Fruit fly (Drosophila melanogaster): ENCODE measurements around the gene Rassf.

Gene Rassf

dm6 chr3R:23117683-23118470, at the start of gene Rassf, which contains the start of gene CenB1A:
Rassf (minus strand) TSS chr3R:23117931.
CenB1A (plus strand) TSS chr3R:23118400.
- no peak for TF ChIP-seq usp (GFP tag; optimal IDR thresholded peaks at IDR 0.05)
- TF ChIP-seq Dll (optimal IDR thresholded peaks at IDR 0.05): no peak
- no peak for TF ChIP-seq EcR (GFP tag; optimal IDR thresholded peaks at IDR 0.05)
- no peak for TF ChIP-seq CG8478 (optimal IDR thresholded peaks at IDR 0.05)
- no peak for TF ChIP-seq psq (optimal IDR thresholded peaks at IDR 0.05)
- no peak for TF ChIP-seq pan (optimal IDR thresholded peaks at IDR 0.05)

- TF ChIP-seq usp (GFP tag; optimal IDR thresholded peaks at IDR 0.05): no peak
- TF ChIP-seq pan (optimal IDR thresholded peaks at IDR 0.05): no peak
- TF ChIP-seq psq (optimal IDR thresholded peaks at IDR 0.05): no peak
- TF ChIP-seq CG8478 (optimal IDR thresholded peaks at IDR 0.05): no peak
- no peak for TF ChIP-seq Dll (optimal IDR thresholded peaks at IDR 0.05)
- no peak for TF ChIP-seq EcR (GFP tag; optimal IDR thresholded peaks at IDR 0.05)
Observed at dm6 chr3R:23164630-23165029, 46.9 kb upstream of the Rassf start.

dm6 chr3R:23164134-23164533, 46.4 kb upstream of the Rassf start:
- no peak for TF ChIP-seq EcR (GFP tag; optimal IDR thresholded peaks at IDR 0.05)

DNA sequence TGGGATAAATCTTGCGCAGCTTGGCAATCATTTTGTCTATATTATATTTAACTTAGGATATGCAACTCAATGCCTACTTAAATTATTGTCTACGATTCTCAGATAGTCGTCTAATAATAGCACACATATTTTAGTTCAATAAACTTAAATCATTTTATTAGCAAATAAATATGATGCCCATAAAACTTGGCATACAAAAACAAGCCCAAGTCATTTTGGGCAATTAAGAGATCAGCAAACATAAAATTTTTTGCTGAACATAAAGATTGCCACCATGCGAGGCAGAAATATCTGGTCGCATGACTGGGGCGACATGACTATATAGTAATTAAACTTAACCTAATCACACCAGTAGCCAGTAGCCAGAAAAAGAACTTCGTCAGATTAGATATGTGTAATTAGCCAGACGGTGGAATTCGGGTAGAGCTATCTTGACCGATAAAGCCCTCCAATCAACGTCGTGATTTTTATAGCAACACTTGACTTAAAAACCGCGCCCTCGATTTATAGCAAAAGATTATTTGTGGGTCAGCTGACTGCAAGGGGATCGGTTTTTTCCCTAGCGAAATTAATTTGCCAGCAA, 43.6 kb upstream of the Rassf start, which contains the start of gene CG13829:
Gene CG13829, minus strand, starts transcription at position 51 of the 583 bp plus-strand sequence.
- TF ChIP-seq psq (optimal IDR thresholded peaks at IDR 0.05) (no peak), usp (GFP tag; optimal IDR thresholded peaks at IDR 0.05) (no peak), Dll (optimal IDR thresholded peaks at IDR 0.05) (no peak), EcR (GFP tag; optimal IDR thresholded peaks at IDR 0.05) (no peak), pan (optimal IDR thresholded peaks at IDR 0.05) (no peak), CG8478 (optimal IDR thresholded peaks at IDR 0.05) (no peak)

- TF ChIP-seq Dll (optimal IDR thresholded peaks at IDR 0.05) (no peak), CG8478 (optimal IDR thresholded peaks at IDR 0.05) (no peak), usp (GFP tag; optimal IDR thresholded peaks at IDR 0.05) (no peak), EcR (GFP tag; optimal IDR thresholded peaks at IDR 0.05) (no peak), psq (optimal IDR thresholded peaks at IDR 0.05) (no peak), pan (optimal IDR thresholded peaks at IDR 0.05) (no peak)
Observed at dm6 chr3R:23159289-23159956, 41.7 kb upstream of the Rassf start, which contains the start of gene VhaAC39-2. VhaAC39-2 (minus strand) TSS chr3R:23159316.

dm6 chr3R:23157664-23158151, 40.0 kb upstream of the Rassf start, which contains the start of gene unk:
unk (minus strand) TSS chr3R:23157862.
- TF ChIP-seq usp (GFP tag; optimal IDR thresholded peaks at IDR 0.05) (no peak), Dll (optimal IDR thresholded peaks at IDR 0.05) (no peak), CG8478 (optimal IDR thresholded peaks at IDR 0.05) (no peak)

- TF ChIP-seq CG8478 (optimal IDR thresholded peaks at IDR 0.05) (peak; percentile 63), Dll (optimal IDR thresholded peaks at IDR 0.05) (no peak), psq (optimal IDR thresholded peaks at IDR 0.05) (no peak), EcR (GFP tag; optimal IDR thresholded peaks at IDR 0.05) (peak in 1 of 2 experiments; percentile 80), pan (optimal IDR thresholded peaks at IDR 0.05) (no peak), usp (GFP tag; optimal IDR thresholded peaks at IDR 0.05) (no peak)
Observed at dm6 chr3R:23156865-23157515, 39.3 kb upstream of the Rassf start.

dm6 chr3R:23156347-23156864, 38.7 kb upstream of the Rassf start:
- no peak for TF ChIP-seq EcR (GFP tag; optimal IDR thresholded peaks at IDR 0.05)
- no peak for TF ChIP-seq CG8478 (optimal IDR thresholded peaks at IDR 0.05)
- TF ChIP-seq pan (optimal IDR thresholded peaks at IDR 0.05): no peak
- no peak for TF ChIP-seq psq (optimal IDR thresholded peaks at IDR 0.05)
- no peak for TF ChIP-seq usp (GFP tag; optimal IDR thresholded peaks at IDR 0.05)
- TF ChIP-seq Dll (optimal IDR thresholded peaks at IDR 0.05): no peak

dm6 chr3R:23149021-23149571, 31.4 kb upstream of the Rassf start:
- no peak for TF ChIP-seq pan (optimal IDR thresholded peaks at IDR 0.05)
- TF ChIP-seq usp (GFP tag; optimal IDR thresholded peaks at IDR 0.05): no peak
- TF ChIP-seq psq (optimal IDR thresholded peaks at IDR 0.05): no peak
- no peak for TF ChIP-seq EcR (GFP tag; optimal IDR thresholded peaks at IDR 0.05)
- TF ChIP-seq CG8478 (optimal IDR thresholded peaks at IDR 0.05): no peak
- TF ChIP-seq Dll (optimal IDR thresholded peaks at IDR 0.05): no peak

DNA sequence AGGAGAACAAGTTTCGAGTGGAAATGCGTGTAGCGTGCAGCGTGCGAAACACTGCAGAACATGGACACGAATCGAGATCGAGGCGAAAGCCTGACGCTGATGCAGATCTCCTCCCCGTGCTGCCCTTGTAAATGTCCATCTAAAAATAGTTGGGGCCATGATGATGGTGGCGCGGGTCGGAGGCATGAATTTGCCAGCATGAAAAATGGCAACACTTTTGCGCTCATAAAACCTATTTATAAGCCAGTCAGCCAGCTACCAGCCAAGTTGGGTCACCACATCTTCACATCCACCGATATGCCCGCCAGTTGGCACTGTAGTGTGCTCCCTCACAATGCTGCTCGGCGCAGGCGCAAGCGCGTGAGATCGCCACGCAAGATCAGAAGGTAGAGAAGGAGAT, 30.7 kb upstream of the Rassf start:
- TF ChIP-seq usp (GFP tag; optimal IDR thresholded peaks at IDR 0.05) (no peak), Dll (optimal IDR thresholded peaks at IDR 0.05) (no peak), pan (optimal IDR thresholded peaks at IDR 0.05) (no peak), CG8478 (optimal IDR thresholded peaks at IDR 0.05) (no peak), psq (optimal IDR thresholded peaks at IDR 0.05) (no peak), EcR (GFP tag; optimal IDR thresholded peaks at IDR 0.05) (no peak)

dm6 chr3R:23147625-23148024, 29.9 kb upstream of the Rassf start:
- TF ChIP-seq psq (optimal IDR thresholded peaks at IDR 0.05) (no peak), EcR (GFP tag; optimal IDR thresholded peaks at IDR 0.05) (no peak), usp (GFP tag; optimal IDR thresholded peaks at IDR 0.05) (no peak), Dll (optimal IDR thresholded peaks at IDR 0.05) (no peak), CG8478 (optimal IDR thresholded peaks at IDR 0.05) (no peak), pan (optimal IDR thresholded peaks at IDR 0.05) (no peak)

All from whole organism.